Fruit fly (Drosophila melanogaster) whole organism, embryonic: Measurements from ENCODE around the gene CG32944.
A peak's percentile ranks its signal among the peaks of the same experiment; 100 is the strongest.

Source experiments
- CG10321 ChIP-seq: fragments of 200-800 bp; sonication (Bioruptor generic); IDR thresholded peaks from 2 replicates; pipeline ENCODE4 v1.3.6; 2022; ENCODE audit warnings: missing biosample characterization, missing genetic modification characterization
- CG10543 ChIP-seq: fragments of 200-800 bp; sonication (Bioruptor generic); optimal IDR thresholded peaks from 3 replicates; lab custom pipeline; 2017; ENCODE audit warnings: missing biosample characterization, mild to moderate bottlenecking, missing genetic modification characterization, moderate library complexity
- CG10979 ChIP-seq: fragments of 200-800 bp; sonication (Bioruptor generic); optimal IDR thresholded peaks from 2 replicates; lab custom pipeline; 2018; ENCODE audit warnings: missing biosample characterization, mild to moderate bottlenecking, missing genetic modification characterization, moderate library complexity
- CG11093 ChIP-seq: fragments of 200-800 bp; sonication (Bioruptor generic); IDR thresholded peaks from 3 replicates; pipeline ENCODE4 v1.3.6; 2022; ENCODE audit warnings: missing biosample characterization, missing genetic modification characterization
- CG14710 ChIP-seq: fragments of 200-800 bp; sonication (Bioruptor generic); optimal IDR thresholded peaks from 3 replicates; lab custom pipeline; 2019; ENCODE audit warnings: missing biosample characterization, mild to moderate bottlenecking, missing genetic modification characterization, moderate library complexity
- CG1792 ChIP-seq: fragments of 200-800 bp; sonication (Bioruptor generic); optimal IDR thresholded peaks from 2 replicates; lab custom pipeline; 2016; ENCODE audit warnings: missing biosample characterization, missing genetic modification characterization
- CG31388 ChIP-seq: fragments of 200-800 bp; sonication (Bioruptor generic); optimal IDR thresholded peaks from 2 replicates; lab custom pipeline; 2016; ENCODE audit warnings: missing biosample characterization, missing genetic modification characterization
- CG3163 ChIP-seq: fragments of 200-800 bp; sonication (Bioruptor generic); optimal IDR thresholded peaks from 3 replicates; lab custom pipeline; 2016; ENCODE audit warnings: missing biosample characterization, missing genetic modification characterization
- CG33213 ChIP-seq: fragments of 200-800 bp; sonication (Bioruptor generic); optimal IDR thresholded peaks from 3 replicates; lab custom pipeline; 2016; ENCODE audit warnings: missing biosample characterization, missing genetic modification characterization
- CG3995 ChIP-seq: fragments of 200-800 bp; sonication (Bioruptor generic); optimal IDR thresholded peaks from 3 replicates; lab custom pipeline; 2016; ENCODE audit warnings: missing biosample characterization, missing genetic modification characterization
- CG42726 ChIP-seq: fragments of 200-800 bp; sonication (Bioruptor generic); IDR thresholded peaks from 2 replicates; pipeline ENCODE4 v1.3.6; 2022; ENCODE audit warnings: missing biosample characterization, missing genetic modification characterization; ENCODE audit not compliant: partially characterized antibody
- CG7839 ChIP-seq: fragments of 200-800 bp; sonication (Bioruptor generic); optimal IDR thresholded peaks from 3 replicates; lab custom pipeline; 2018; ENCODE audit warnings: missing biosample characterization, mild to moderate bottlenecking, missing genetic modification characterization, moderate library complexity
- CG8478 ChIP-seq: fragments of >200 bp; optimal IDR thresholded peaks from 2 replicates; lab custom pipeline; 2018
- CG9797 ChIP-seq: fragments of 200-800 bp; sonication (Bioruptor generic); optimal IDR thresholded peaks from 3 replicates; lab custom pipeline; 2018; ENCODE audit warnings: missing biosample characterization, mild to moderate bottlenecking, missing genetic modification characterization
- CTCF ChIP-seq: fragments of 200-800 bp; sonication (Bioruptor generic); optimal IDR thresholded peaks from 2 replicates; lab custom pipeline; 2017; ENCODE audit warnings: missing biosample characterization, mild to moderate bottlenecking, missing genetic modification characterization, moderate library complexity
- Dbx ChIP-seq: fragments of 200-800 bp; sonication (Bioruptor generic); IDR thresholded peaks from 3 replicates; pipeline ENCODE4 v1.3.6; 2022; ENCODE audit warnings: missing biosample characterization, missing genetic modification characterization
- Doc3 ChIP-seq: fragments of 200-800 bp; sonication (Bioruptor generic); IDR thresholded peaks from 3 replicates; pipeline ENCODE4 v1.3.6; 2022; ENCODE audit warnings: missing biosample characterization, missing genetic modification characterization; ENCODE audit not compliant: partially characterized antibody
- E2f1 ChIP-seq: fragments of 200-800 bp; sonication (Bioruptor generic); IDR thresholded peaks from 2 replicates; pipeline ENCODE4 v1.3.6; 2022; ENCODE audit warnings: missing biosample characterization, missing genetic modification characterization
- Ets97D ChIP-seq: fragments of 200-800 bp; sonication (Bioruptor generic); optimal IDR thresholded peaks from 3 replicates; lab custom pipeline; 2016; ENCODE audit warnings: missing biosample characterization, missing genetic modification characterization
- Hr3 ChIP-seq: fragments of 200-800 bp; sonication (Bioruptor generic); optimal IDR thresholded peaks from 3 replicates; lab custom pipeline; 2016; ENCODE audit warnings: missing biosample characterization, missing genetic modification characterization
- Max ChIP-seq: fragments of 200-800 bp; sonication (Bioruptor generic); optimal IDR thresholded peaks from 2 replicates; lab custom pipeline; 2016; ENCODE audit warnings: missing biosample characterization, mild to moderate bottlenecking, missing genetic modification characterization
- Med ChIP-seq: fragments of 200-800 bp; sonication (Bioruptor generic); peaks from one replicate; lab custom pipeline; 2016; ENCODE audit warnings: missing biosample characterization, missing genetic modification characterization, mild to moderate bottlenecking, inconsistent platforms, moderate library complexity
- Mes4 ChIP-seq: fragments of 200-800 bp; sonication (Bioruptor generic); optimal IDR thresholded peaks from 2 replicates; lab custom pipeline; 2016; ENCODE audit warnings: missing biosample characterization, missing genetic modification characterization
- Myb ChIP-seq: fragments of 200-800 bp; sonication (Bioruptor generic); optimal IDR thresholded peaks from 2 replicates; lab custom pipeline; 2016; ENCODE audit warnings: missing biosample characterization, missing genetic modification characterization
- NC2β ChIP-seq: fragments of 200-800 bp; sonication (Bioruptor generic); optimal IDR thresholded peaks from 2 replicates; lab custom pipeline; 2016; ENCODE audit warnings: missing biosample characterization, missing genetic modification characterization
- Opbp ChIP-seq: fragments of 200-800 bp; sonication (Bioruptor generic); IDR thresholded peaks from 3 replicates; pipeline ENCODE4 v1.3.6; 2022; ENCODE audit warnings: missing biosample characterization, missing genetic modification characterization; ENCODE audit not compliant: partially characterized antibody
- Side ChIP-seq: fragments of 200-800 bp; sonication (Bioruptor generic); optimal IDR thresholded peaks from 2 replicates; lab custom pipeline; 2016; ENCODE audit warnings: missing biosample characterization, missing genetic modification characterization
- Sin3A ChIP-seq: fragments of >200 bp; optimal IDR thresholded peaks from 2 replicates; lab custom pipeline; 2018
- Stat92E ChIP-seq, 3 experiments: fragments of >200 bp in 2 of 3; fragments of 200-800 bp in 1 of 3; sonication (Bioruptor generic) in 1 of 3; optimal IDR thresholded peaks; 2 replicates each; lab custom pipeline; 2017 to 2019; ENCODE audit warnings: missing biosample characterization in 3 of 3, missing genetic modification characterization in 3 of 3, mild to moderate bottlenecking in 1 of 3, moderate library complexity in 1 of 3
- cg ChIP-seq: fragments of 200-800 bp; sonication (Bioruptor generic); optimal IDR thresholded peaks from 3 replicates; lab custom pipeline; 2019; ENCODE audit warnings: missing biosample characterization, mild to moderate bottlenecking, missing genetic modification characterization, moderate library complexity
- chinmo ChIP-seq: fragments of 200-800 bp; sonication (Bioruptor generic); IDR thresholded peaks from 4 replicates; pipeline ENCODE4 v1.3.6; 2022; ENCODE audit warnings: missing biosample characterization, missing genetic modification characterization; ENCODE audit not compliant: partially characterized antibody
- croc ChIP-seq: fragments of 200-800 bp; sonication (Bioruptor generic); conservative IDR thresholded peaks from 3 replicates; pipeline ENCODE4 v1.3.6; 2022; ENCODE audit warnings: missing biosample characterization, missing genetic modification characterization
- cwo ChIP-seq: fragments of 200-800 bp; sonication (Bioruptor generic); optimal IDR thresholded peaks from 3 replicates; lab custom pipeline; 2017; ENCODE audit warnings: missing biosample characterization, missing genetic modification characterization, mild to moderate bottlenecking, moderate library complexity, missing genetic modification reagents
- dati ChIP-seq: fragments of 200-800 bp; sonication (Bioruptor generic); IDR thresholded peaks from 2 replicates; pipeline ENCODE4 v1.3.6; 2022; ENCODE audit warnings: missing biosample characterization, missing genetic modification characterization
- fru ChIP-seq: fragments of >200 bp; optimal IDR thresholded peaks from 2 replicates; lab custom pipeline; 2017
- ftz-f1 ChIP-seq: fragments of 200-800 bp; sonication (Bioruptor generic); optimal IDR thresholded peaks from 2 replicates; lab custom pipeline; 2016; ENCODE audit warnings: missing biosample characterization, missing genetic modification characterization
- gfzf ChIP-seq: fragments of 200-800 bp; sonication (Bioruptor generic); optimal IDR thresholded peaks from 2 replicates; lab custom pipeline; 2016; ENCODE audit warnings: missing biosample characterization, mild to moderate bottlenecking, missing genetic modification characterization, moderate library complexity
- grn ChIP-seq: fragments of 200-800 bp; sonication (Bioruptor generic); optimal IDR thresholded peaks from 3 replicates; lab custom pipeline; 2017; ENCODE audit warnings: missing biosample characterization, missing genetic modification characterization
- hbn ChIP-seq: fragments of 200-800 bp; sonication (Bioruptor generic); IDR thresholded peaks from 2 replicates; pipeline ENCODE4 v1.3.6; 2022; ENCODE audit warnings: missing biosample characterization, missing genetic modification characterization; ENCODE audit not compliant: partially characterized antibody
- kah ChIP-seq: fragments of 200-800 bp; sonication (Bioruptor generic); optimal IDR thresholded peaks from 2 replicates; lab custom pipeline; 2018; ENCODE audit warnings: missing biosample characterization, mild to moderate bottlenecking, missing genetic modification characterization
- ken ChIP-seq: fragments of 200-800 bp; sonication (Bioruptor generic); IDR thresholded peaks from 3 replicates; pipeline ENCODE4 v1.3.6; 2022; ENCODE audit warnings: missing biosample characterization, missing genetic modification characterization
- lilli ChIP-seq: fragments of 200-800 bp; sonication (Bioruptor generic); optimal IDR thresholded peaks from 3 replicates; lab custom pipeline; 2016; ENCODE audit warnings: missing biosample characterization, missing genetic modification characterization
- lola ChIP-seq, 3 experiments: fragments of >200 bp in 2 of 3; fragments of 200-800 bp in 1 of 3; sonication (Bioruptor generic) in 1 of 3; optimal IDR thresholded peaks; 2 replicates each; lab custom pipeline; 2017 to 2019; ENCODE audit warnings: missing biosample characterization in 3 of 3, missing genetic modification characterization in 3 of 3, mild to moderate bottlenecking in 1 of 3, moderate library complexity in 1 of 3
- nmo ChIP-seq: fragments of 200-800 bp; sonication (Bioruptor generic); optimal IDR thresholded peaks from 2 replicates; lab custom pipeline; 2018; ENCODE audit warnings: missing biosample characterization, mild to moderate bottlenecking, missing genetic modification characterization, moderate library complexity
- pfk ChIP-seq: fragments of 200-800 bp; sonication (Bioruptor generic); optimal IDR thresholded peaks from 2 replicates; lab custom pipeline; 2018; ENCODE audit warnings: missing biosample characterization, mild to moderate bottlenecking, missing genetic modification characterization, moderate library complexity
- sc ChIP-seq, 3 experiments: fragments of >200 bp in 2 of 3; fragments of 200-800 bp in 1 of 3; sonication (Bioruptor generic) in 1 of 3; optimal IDR thresholded peaks; 2 replicates in 2 of 3; 3 replicates in 1 of 3; lab custom pipeline; 2017; ENCODE audit warnings: mild to moderate bottlenecking in 1 of 3, missing biosample characterization in 1 of 3, missing genetic modification characterization in 1 of 3, missing genetic modification reagents in 1 of 3
- shn ChIP-seq: fragments of 200-800 bp; sonication (Bioruptor generic); optimal IDR thresholded peaks from 3 replicates; lab custom pipeline; 2016; ENCODE audit warnings: missing biosample characterization, missing genetic modification characterization
- sob ChIP-seq: fragments of 200-800 bp; sonication (Bioruptor generic); IDR thresholded peaks from 2 replicates; pipeline ENCODE4 v1.3.6; 2022; ENCODE audit warnings: missing biosample characterization, missing genetic modification characterization
- tin ChIP-seq: fragments of 200-800 bp; sonication (Bioruptor generic); optimal IDR thresholded peaks from 3 replicates; lab custom pipeline; 2016; ENCODE audit warnings: missing biosample characterization, missing genetic modification characterization

Gene CG32944

dm6 chr3R:4428585-4429464 lies 9.4 kb upstream of the CG32944 start, which contains the start of gene srl (continued):
- TF ChIP-seq NC2β (GFP tag; lab: Kevin White, UChicago) (peak; percentile 29), lilli (GFP tag; lab: Kevin White, UChicago) (peak; percentile 3), Sin3A (peak; percentile 76), hbn (GFP tag; lab: Robert Waterston, UW) (no peak), CG14710 (tag; lab: Kevin White, UChicago) (peak; percentile 39), CG1792 (GFP tag; lab: Kevin White, UChicago) (no peak), tin (no peak), cg (peak; percentile 85), Dbx (GFP tag; lab: Robert Waterston, UW) (peak; percentile 32; the same call in 2 of the 3 replicates), Ets97D (GFP tag; lab: Kevin White, UChicago) (peak; percentile 70), fru (no peak), CG9797 (GFP tag; lab: Kevin White, UChicago) (peak; percentile 96), sc (optimal IDR thresholded peaks at IDR 0.05; lab: Kevin White, UChicago) (no peak), sc (GFP tag; optimal IDR thresholded peaks at IDR 0.05; lab: Kevin White, UChicago) (no peak), dati (GFP tag; lab: Robert Waterston, UW) (no peak), cwo (peak; percentile 42), Side (GFP tag; lab: Kevin White, UChicago) (no peak), CG8478 (lab: Kevin White, UChicago) (peak; percentile 36), CG7839 (tag; lab: Kevin White, UChicago) (no peak), shn (GFP tag; lab: Kevin White, UChicago) (peak; percentile 23), lola (GFP tag; optimal IDR thresholded peaks at IDR 0.05; lab: Kevin White, UChicago) (no peak), CG42726 (GFP tag; lab: Robert Waterston, UW) (0 out of 2 replicates have a peak, but pooled peaks have one; percentile 10), Mes4 (no peak), kah (peak; percentile 17), croc (GFP tag; lab: Robert Waterston, UW) (no peak), nmo (GFP tag; lab: Kevin White, UChicago) (peak; percentile 3), Hr3 (GFP tag; lab: Kevin White, UChicago) (no peak), Opbp (GFP tag; lab: Robert Waterston, UW) (peak; percentile 39; the same call in 2 of the 3 replicates), Med (GFP tag; lab: Kevin White, UChicago) (peak; percentile 86), E2f1 (GFP tag; lab: Robert Waterston, UW) (peak; percentile 32; the same call in 1 of the 2 replicates), gfzf (peak; percentile 96), CTCF (GFP tag; lab: Kevin White, UChicago) (peak; percentile 4), ftz-f1 (GFP tag; lab: Kevin White, UChicago) (peak; percentile 86), CG10543 (peak; percentile 51), Doc3 (0 out of 3 replicates have a peak, but pooled peaks have one; percentile 22), Stat92E (GFP tag; optimal IDR thresholded peaks at IDR 0.05; lab: Kevin White, UChicago) (no peak), CG10321 (GFP tag; lab: Robert Waterston, UW) (no peak), CG11093 (GFP tag; lab: Robert Waterston, UW) (no peak), CG3995 (peak; percentile 9), CG31388 (GFP tag; lab: Kevin White, UChicago) (no peak), grn (GFP tag; lab: Kevin White, UChicago) (no peak), chinmo (GFP tag; lab: Robert Waterston, UW) (0 out of 4 replicates have a peak, but pooled peaks have one; percentile 61), CG3163 (GFP tag; lab: Kevin White, UChicago) (peak; percentile 14), ken (GFP tag; lab: Robert Waterston, UW) (no peak), Myb (GFP tag; lab: Kevin White, UChicago) (peak; percentile 23), Max (GFP tag; lab: Kevin White, UChicago) (peak; percentile 85), sob (peak; percentile 11; the same call in 1 of the 2 replicates), CG33213 (GFP tag; lab: Kevin White, UChicago) (peak; percentile 53), CG10979 (tag; lab: Kevin White, UChicago) (peak; percentile 8), pfk (GFP tag; lab: Kevin White, UChicago) (peak; percentile 13)
